Fruit fly (Drosophila melanogaster) Kc167 (cell line): ENCODE measurements around the gene SmE.

Experiments
- Myc ChIP-seq: fragments of >200 bp; optimal IDR thresholded peaks from 2 replicates; lab custom pipeline; 2017; ENCODE audit warnings: missing external identifiers
- insv ChIP-seq: fragments of >200 bp; optimal IDR thresholded peaks from 3 replicates; lab custom pipeline; 2018; ENCODE audit warnings: missing external identifiers
- psq ChIP-seq: fragments of >200 bp; optimal IDR thresholded peaks from 2 replicates; lab custom pipeline; 2017; ENCODE audit warnings: missing external identifiers
- ttk ChIP-seq: sonication (Bioruptor generic); optimal IDR thresholded peaks from 2 replicates; lab custom pipeline; 2017; ENCODE audit warnings: missing external identifiers

- no peak for TF ChIP-seq ttk (lab: Kevin White, UChicago)
- TF ChIP-seq psq (lab: Kevin White, UChicago), result no peak
- TF ChIP-seq Myc (lab: Kevin White, UChicago), result no peak
- no peak for TF ChIP-seq insv (lab: Kevin White, UChicago)
These were observed 8.6 kb downstream of the SmE start for dm6 chr2L:7876520-7877232.
